Fruit fly (Drosophila melanogaster) S2 (cell line): ENCODE data around the gene amrt.

Experiments used
- CG8478 ChIP-seq: fragments of >200 bp; optimal IDR thresholded peaks from 2 replicates; lab custom pipeline; 2018
- CTCF ChIP-seq, 2 experiments: fragments of >200 bp; optimal IDR thresholded peaks; 2 replicates each; lab custom pipeline; 2018

amrt gene

dm6 chrX:13753101-13753758 lies 29.0 kb upstream of the amrt start:
- TF ChIP-seq CG8478 (lab: Kevin White, UChicago) (no peak), CTCF (optimal IDR thresholded peaks at IDR 0.05; lab: Kevin White, UChicago) (no peak)

- TF ChIP-seq CG8478 (lab: Kevin White, UChicago) (no peak), CTCF (optimal IDR thresholded peaks at IDR 0.05; lab: Kevin White, UChicago) (no peak)
Measured at dm6 chrX:13753775-13754174, 28.5 kb upstream of the amrt start.

- TF ChIP-seq CTCF (optimal IDR thresholded peaks at IDR 0.05; lab: Kevin White, UChicago) (no peak), CG8478 (lab: Kevin White, UChicago) (no peak)
Measured at dm6 chrX:13754476-13754875, 27.8 kb upstream of the amrt start.

dm6 chrX:13755152-13755557 lies 27.1 kb upstream of the amrt start, which contains the start of gene Pdcd4:
TSS of gene Pdcd4 (minus strand) at chrX:13755406.
- TF ChIP-seq CTCF (optimal IDR thresholded peaks at IDR 0.05; lab: Kevin White, UChicago) (no peak), CG8478 (lab: Kevin White, UChicago) (no peak)

dm6 chrX:13756776-13757312 lies 25.4 kb upstream of the amrt start, which contains the start of the genes CG32625 and Rtc1:
TSS of gene CG32625 (minus strand) at chrX:13756826.
TSS of gene Rtc1 (plus strand) at chrX:13757179.
- no peak for TF ChIP-seq CG8478 (lab: Kevin White, UChicago)
- TF ChIP-seq CTCF (optimal IDR thresholded peaks at IDR 0.05; lab: Kevin White, UChicago): no peak

- TF ChIP-seq CTCF (optimal IDR thresholded peaks at IDR 0.05; lab: Kevin White, UChicago) (no peak), CG8478 (lab: Kevin White, UChicago) (no peak)
Measured at dm6 chrX:13758989-13759549, 23.2 kb upstream of the amrt start, which contains the start of gene Yp3. TSS of gene Yp3 (plus strand) at chrX:13759546.

- TF ChIP-seq CG8478 (lab: Kevin White, UChicago) (no peak), CTCF (optimal IDR thresholded peaks at IDR 0.05; lab: Kevin White, UChicago) (no peak)
Measured at dm6 chrX:13761762-13762371, 20.4 kb upstream of the amrt start.

dm6 chrX:13762372-13762883 lies 19.8 kb upstream of the amrt start, which contains the start of gene rdgB:
TSS of gene rdgB (plus strand) at chrX:13762752.
- TF ChIP-seq CG8478 (lab: Kevin White, UChicago) (no peak), CTCF (optimal IDR thresholded peaks at IDR 0.05; lab: Kevin White, UChicago) (no peak)

dm6 chrX:13764397-13765119 lies 17.7 kb upstream of the amrt start:
- TF ChIP-seq CG8478 (lab: Kevin White, UChicago) (no peak), CTCF (optimal IDR thresholded peaks at IDR 0.05; lab: Kevin White, UChicago) (no peak)

dm6 chrX:13765217-13765616 lies 17.0 kb upstream of the amrt start:
- no peak for TF ChIP-seq CTCF (optimal IDR thresholded peaks at IDR 0.05; lab: Kevin White, UChicago)
- TF ChIP-seq CG8478 (lab: Kevin White, UChicago): no peak

- TF ChIP-seq CTCF (optimal IDR thresholded peaks at IDR 0.05; lab: Kevin White, UChicago) (no peak), CG8478 (lab: Kevin White, UChicago) (no peak)
Measured at dm6 chrX:13766495-13766894, 15.8 kb upstream of the amrt start.

- TF ChIP-seq CG8478 (lab: Kevin White, UChicago): no peak
- no peak for TF ChIP-seq CTCF (optimal IDR thresholded peaks at IDR 0.05; lab: Kevin White, UChicago)
Measured at dm6 chrX:13770768-13771167, 11.5 kb upstream of the amrt start.

dm6 chrX:13778568-13778967 lies 3.7 kb upstream of the amrt start:
- TF ChIP-seq CTCF (optimal IDR thresholded peaks at IDR 0.05; lab: Kevin White, UChicago): no peak
- TF ChIP-seq CG8478 (lab: Kevin White, UChicago): no peak

- TF ChIP-seq CTCF (optimal IDR thresholded peaks at IDR 0.05; lab: Kevin White, UChicago) (no peak), CG8478 (lab: Kevin White, UChicago) (no peak)
Measured at dm6 chrX:13779696-13780095, 2.6 kb upstream of the amrt start.
